Fruit fly (Drosophila melanogaster): ENCODE data around the gene Pak.

DNA sequence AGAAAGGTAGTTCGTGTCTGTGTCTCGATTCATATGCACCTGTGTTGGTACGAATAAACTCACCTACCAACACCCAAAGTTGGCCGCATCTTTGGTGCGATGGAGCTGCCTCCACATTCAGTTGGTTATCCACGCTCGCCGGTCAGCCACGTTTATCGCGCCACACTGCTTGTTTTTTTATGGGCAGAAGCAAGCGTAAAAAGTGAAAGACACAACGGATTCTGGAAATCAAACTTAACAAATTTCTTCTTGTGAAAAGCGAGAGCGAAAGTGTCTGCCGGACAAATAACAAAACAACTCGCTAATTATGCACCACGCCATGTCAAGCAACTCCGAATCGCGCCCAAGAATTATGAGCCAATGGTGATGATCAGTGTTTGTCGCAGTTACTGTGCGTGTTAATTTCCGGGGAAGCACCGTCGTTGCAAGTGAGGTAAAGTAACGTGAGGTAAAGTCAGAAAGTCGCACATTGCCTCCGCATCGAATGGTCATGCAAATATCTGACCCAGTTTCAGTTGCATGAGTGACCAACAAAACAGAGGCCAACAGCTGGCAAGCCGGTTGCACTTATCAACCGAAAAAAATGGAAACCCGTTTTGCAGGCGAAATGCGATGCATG, 38.9 kb upstream of the Pak start, which contains the start of gene Osi17:
- TF ChIP-seq h (GFP tag; optimal IDR thresholded peaks at IDR 0.05) (no peak), br (GFP tag; optimal IDR thresholded peaks at IDR 0.05) (no peak), tai (GFP tag; optimal IDR thresholded peaks at IDR 0.05) (no peak), psq (GFP tag; optimal IDR thresholded peaks at IDR 0.05) (no peak), ey (GFP tag; optimal IDR thresholded peaks at IDR 0.05) (no peak), Hr78 (GFP tag; optimal IDR thresholded peaks at IDR 0.05) (no peak)
